Fruit fly (Drosophila melanogaster) whole organism, prepupa: ENCODE data around the gene CG15715.

Source experiments
- Blimp-1 ChIP-seq: fragments of 200-800 bp; sonication (Bioruptor generic); optimal IDR thresholded peaks from 3 replicates; lab custom pipeline; 2017; ENCODE audit warnings: missing biosample characterization, missing genetic modification characterization, mild to moderate bottlenecking, moderate library complexity, missing genetic modification reagents
- CG10669 ChIP-seq: fragments of 200-800 bp; sonication (Bioruptor generic); optimal IDR thresholded peaks from 3 replicates; lab custom pipeline; 2018; ENCODE audit warnings: missing biosample characterization, mild to moderate bottlenecking, missing genetic modification characterization, moderate library complexity
- CG11294 ChIP-seq: fragments of 200-800 bp; sonication (Bioruptor generic); IDR thresholded peaks from 2 replicates; pipeline ENCODE4 v1.3.6; 2022; ENCODE audit warnings: missing biosample characterization, missing genetic modification characterization
- CG11902 ChIP-seq: fragments of 200-800 bp; sonication (Bioruptor generic); optimal IDR thresholded peaks from 3 replicates; lab custom pipeline; 2016; ENCODE audit warnings: missing biosample characterization, missing genetic modification characterization
- CG8319 ChIP-seq: fragments of 200-800 bp; sonication (Bioruptor generic); optimal IDR thresholded peaks from 3 replicates; lab custom pipeline; 2016; ENCODE audit warnings: missing biosample characterization, missing genetic modification characterization
- Hr4 ChIP-seq: fragments of 200-800 bp; sonication (Bioruptor generic); optimal IDR thresholded peaks from 3 replicates; lab custom pipeline; 2016; ENCODE audit warnings: missing biosample characterization, missing genetic modification characterization
- Sox102F ChIP-seq: fragments of 200-800 bp; sonication (Bioruptor generic); optimal IDR thresholded peaks from 2 replicates; lab custom pipeline; 2016; ENCODE audit warnings: missing biosample characterization, mild to moderate bottlenecking, missing genetic modification characterization
- dsx ChIP-seq: fragments of 200-800 bp; optimal IDR thresholded peaks from 3 replicates; lab custom pipeline; 2019; ENCODE audit warnings: missing biosample characterization, mild to moderate bottlenecking, missing genetic modification characterization, moderate library complexity; ENCODE audit not compliant: poor library complexity, severe bottlenecking
- salr ChIP-seq, 2 experiments: fragments of 200-800 bp; sonication (Bioruptor generic); optimal IDR thresholded peaks; 3 replicates each; lab custom pipeline; 2016 to 2018; ENCODE audit warnings: missing biosample characterization in 2 of 2, missing genetic modification characterization in 2 of 2, mild to moderate bottlenecking in 1 of 2
- vri ChIP-seq: fragments of 200-800 bp; sonication (Bioruptor generic); optimal IDR thresholded peaks from 3 replicates; lab custom pipeline; 2016; ENCODE audit warnings: missing biosample characterization, mild to moderate bottlenecking, missing genetic modification characterization

- no peak for TF ChIP-seq vri (GFP tag; lab: Kevin White, UChicago)
- no peak for TF ChIP-seq Hr4 (GFP tag; lab: Kevin White, UChicago)
- TF ChIP-seq Sox102F (GFP tag; lab: Kevin White, UChicago) = no peak
- TF ChIP-seq CG10669 = no peak
- no peak for TF ChIP-seq CG8319 (GFP tag; lab: Kevin White, UChicago)
- TF ChIP-seq salr (GFP tag; optimal IDR thresholded peaks at IDR 0.05; lab: Kevin White, UChicago) = no peak
- no peak for TF ChIP-seq CG11294
- no peak for TF ChIP-seq dsx (GFP tag; lab: Kevin White, UChicago)
- TF ChIP-seq CG11902 (GFP tag; lab: Kevin White, UChicago) = no peak
- TF ChIP-seq Blimp-1 (GFP tag; lab: Kevin White, UChicago) = no peak
Measured at dm6 chr3L:15816714-15817113, 20.6 kb downstream of the CG15715 start, which contains the start of gene CkIIalpha-i1.
